Fruit fly (Drosophila melanogaster): ENCODE measurements around the gene CG17959.

- no peak for TF ChIP-seq Sin3A (optimal IDR thresholded peaks at IDR 0.05)
- TF ChIP-seq insv (optimal IDR thresholded peaks at IDR 0.05): no peak
- TF ChIP-seq Myc (optimal IDR thresholded peaks at IDR 0.05): no peak
- no peak for TF ChIP-seq ttk (optimal IDR thresholded peaks at IDR 0.05)
Observed at dm6 chrX:2927158-2927557, 19.7 kb upstream of the CG17959 start, which contains the start of gene CG14424.
